Worm (Caenorhabditis elegans) whole organism, dauer: ENCODE measurements around the gene R05D3.12.
"Not testable (repeated sequence)": the region's sequence is repeated elsewhere in the genome, so short reads cannot be mapped to it uniquely, and the experiment has no call there.

Experiments used
- unc-62 ChIP-seq: sonication (generic microtip); optimal IDR thresholded peaks from 2 replicates; lab custom pipeline; 2017; ENCODE audit warnings: missing biosample characterization, missing genetic modification reagents, missing genetic modification characterization

Gene R05D3.12

ce11 chrIII:8380645-8381044, at the start of gene R05D3.12:
TSS of gene R05D3.12 (plus strand) at chrIII:8380945.
- TF ChIP-seq unc-62 (GFP tag; lab: Kevin White, UChicago): no peak

ce11 chrIII:8331211-8331610, 49.5 kb upstream of the R05D3.12 start, which contains the start of gene iglr-2:
TSS of gene iglr-2 (minus strand) at chrIII:8331311.
- no peak for TF ChIP-seq unc-62 (GFP tag; lab: Kevin White, UChicago)

ce11 chrIII:8331779-8332178, 49.0 kb upstream of the R05D3.12 start, which contains the start of the genes mrps-18A and ZC262.2:
TSS of gene mrps-18A (minus strand) at chrIII:8331919.
TSS of gene ZC262.2 (plus strand) at chrIII:8332062.
- no peak for TF ChIP-seq unc-62 (GFP tag; lab: Kevin White, UChicago)

ce11 chrIII:8334432-8334831, 46.3 kb upstream of the R05D3.12 start, which contains the start of gene ZC262.4:
TSS of gene ZC262.4 (minus strand) at chrIII:8334532.
- TF ChIP-seq unc-62 (GFP tag; lab: Kevin White, UChicago): no peak

ce11 chrIII:8339372-8339771, 41.4 kb upstream of the R05D3.12 start, which contains the start of gene clc-28:
TSS of gene clc-28 (minus strand) at chrIII:8339472.
- TF ChIP-seq unc-62 (GFP tag; lab: Kevin White, UChicago): not testable (repeated sequence)

ce11 chrIII:8344283-8344682, 36.5 kb upstream of the R05D3.12 start, which contains the start of gene ZC262.7:
TSS of gene ZC262.7 (minus strand) at chrIII:8344336.
- TF ChIP-seq unc-62 (GFP tag; lab: Kevin White, UChicago): not testable (repeated sequence)

- TF ChIP-seq unc-62 (GFP tag; lab: Kevin White, UChicago): not testable (repeated sequence)
Measured at ce11 chrIII:8347822-8348221, 32.9 kb upstream of the R05D3.12 start, which contains the start of gene clc-29. TSS of gene clc-29 (minus strand) at chrIII:8347922.

ce11 chrIII:8354644-8355461, 25.9 kb upstream of the R05D3.12 start, which contains the start of gene unc-116:
TSS of gene unc-116 (minus strand) at chrIII:8355174.
- no peak for TF ChIP-seq unc-62 (GFP tag; lab: Kevin White, UChicago)

- TF ChIP-seq unc-62 (GFP tag; lab: Kevin White, UChicago): no peak
Measured at ce11 chrIII:8355462-8355815, 25.3 kb upstream of the R05D3.12 start.

- no peak for TF ChIP-seq unc-62 (GFP tag; lab: Kevin White, UChicago)
Measured at ce11 chrIII:8356407-8356881, 24.3 kb upstream of the R05D3.12 start.

- no peak for TF ChIP-seq unc-62 (GFP tag; lab: Kevin White, UChicago)
Measured at ce11 chrIII:8358213-8358672, 22.5 kb upstream of the R05D3.12 start, which contains the start of the genes R05D3.8 and rfp-1. TSS of gene R05D3.8 (minus strand) at chrIII:8358327. TSS of gene rfp-1 (plus strand) at chrIII:8358622.

- TF ChIP-seq unc-62 (GFP tag; lab: Kevin White, UChicago): no peak
Measured at ce11 chrIII:8363253-8364061, 17.3 kb upstream of the R05D3.12 start, which contains the start of gene R05D3.3. TSS of gene R05D3.3 (plus strand) at chrIII:8364011.

ce11 chrIII:8368619-8369018, 12.1 kb upstream of the R05D3.12 start, which contains the start of gene R05D3.9:
TSS of gene R05D3.9 (minus strand) at chrIII:8368719.
- TF ChIP-seq unc-62 (GFP tag; lab: Kevin White, UChicago): no peak

- no peak for TF ChIP-seq unc-62 (GFP tag; lab: Kevin White, UChicago)
Measured at ce11 chrIII:8369172-8369571, 11.6 kb upstream of the R05D3.12 start.

ce11 chrIII:8370188-8370587, 10.6 kb upstream of the R05D3.12 start:
- TF ChIP-seq unc-62 (GFP tag; lab: Kevin White, UChicago): no peak
